In the genomic region with DNA sequence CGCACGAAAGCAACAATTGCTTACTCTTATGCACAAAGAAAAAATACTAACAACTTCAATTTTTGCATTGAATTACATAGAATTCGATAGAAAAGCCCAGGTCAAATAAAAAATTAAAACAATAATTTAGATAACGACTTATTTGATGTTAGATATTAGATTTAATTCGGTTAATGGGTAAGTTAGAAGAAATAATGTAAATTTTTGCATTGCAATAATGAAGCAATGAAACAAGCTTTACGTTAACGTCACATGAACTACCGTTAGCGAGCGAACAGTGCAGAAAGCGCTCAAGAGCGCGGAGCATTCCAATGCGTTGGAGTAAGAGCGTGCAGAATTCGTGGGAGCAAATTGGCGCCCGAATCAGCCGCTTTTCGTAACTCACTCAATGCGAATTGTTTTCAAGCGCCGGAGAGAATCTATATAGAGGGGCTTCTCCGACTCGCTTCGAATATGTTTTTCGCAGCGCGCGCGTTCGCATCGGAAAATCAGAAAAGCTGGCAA, we compare ENCODE assay signal across 5 fruit fly cellular contexts.
A peak's percentile ranks its signal among the peaks of the same experiment; 100 is the strongest.
TF ChIP-seq lines count a peak whose summit lies in the region.

A gene (plus strand): TSS at position 454 of the 504 bp plus-strand sequence.

- no peak for TF ChIP-seq CTCF in whole organism, embryonic (GFP tag; optimal IDR thresholded peaks at IDR 0.05; lab: Kevin White, UChicago)

TF ChIP-seq in whole organism, adult, 20 proteins besides CTCF, POLR2A, EP300 and RAD21 (continues in another document):
- no peak for TF ChIP-seq Hr96 (GFP tag; optimal IDR thresholded peaks at IDR 0.05; lab: Kevin White, UChicago)
- peak; percentile 36 for TF ChIP-seq CG5204 (GFP tag; optimal IDR thresholded peaks at IDR 0.05; lab: Kevin White, UChicago)
- TF ChIP-seq pad (GFP tag; optimal IDR thresholded peaks at IDR 0.05; lab: Kevin White, UChicago): no peak
- TF ChIP-seq CG1620 (GFP tag; optimal IDR thresholded peaks at IDR 0.05; lab: Kevin White, UChicago): no peak
- TF ChIP-seq CG14711 (tag; optimal IDR thresholded peaks at IDR 0.05; lab: Kevin White, UChicago): peak; percentile 42
- TF ChIP-seq toe (GFP tag; optimal IDR thresholded peaks at IDR 0.05; lab: Kevin White, UChicago): no peak
- peak; percentile 70 for TF ChIP-seq CG33017 (tag; optimal IDR thresholded peaks at IDR 0.05; lab: Kevin White, UChicago)
- no peak for TF ChIP-seq tj (GFP tag; optimal IDR thresholded peaks at IDR 0.05; lab: Kevin White, UChicago)
- TF ChIP-seq CG11617 (GFP tag; optimal IDR thresholded peaks at IDR 0.05; lab: Kevin White, UChicago): peak; percentile 48
- TF ChIP-seq Clk (GFP tag; optimal IDR thresholded peaks at IDR 0.05; lab: Kevin White, UChicago): no peak
- TF ChIP-seq ovo (GFP tag; optimal IDR thresholded peaks at IDR 0.05; lab: Kevin White, UChicago): peak; percentile 83
- TF ChIP-seq kay (GFP tag; lab: Kevin White, UChicago; ENCODE audit: borderline replicate concordance): no peak
- no peak for TF ChIP-seq Mnt (GFP tag; optimal IDR thresholded peaks at IDR 0.05; lab: Kevin White, UChicago)
- TF ChIP-seq bab1 (GFP tag; optimal IDR thresholded peaks at IDR 0.05; lab: Kevin White, UChicago): peak; percentile 7
- TF ChIP-seq cnc (optimal IDR thresholded peaks at IDR 0.05; lab: Kevin White, UChicago): no peak
- TF ChIP-seq cic (GFP tag; optimal IDR thresholded peaks at IDR 0.05; lab: Kevin White, UChicago): no peak
- TF ChIP-seq CG7101 (tag; optimal IDR thresholded peaks at IDR 0.05; lab: Kevin White, UChicago): peak; percentile 65

TF ChIP-seq in whole organism, embryonic, 481 proteins besides CTCF, POLR2A, EP300 and RAD21 (continues in another document):
- TF ChIP-seq CG17612 (GFP tag; IDR thresholded peaks at IDR 0.05; lab: Robert Waterston, UW) (no peak), CG11085 (GFP tag; IDR thresholded peaks at IDR 0.05; lab: Robert Waterston, UW) (peak; percentile 17; the same call in 1 of the 2 replicates), CG4328 (GFP tag; optimal IDR thresholded peaks at IDR 0.05; lab: Kevin White, UChicago) (peak; percentile 11), exex (tag; optimal IDR thresholded peaks at IDR 0.05; lab: Kevin White, UChicago) (peak; percentile 25), pita (GFP tag; optimal IDR thresholded peaks at IDR 0.05; lab: Kevin White, UChicago) (no peak), CG13296 (GFP tag; optimal IDR thresholded peaks at IDR 0.05; lab: Kevin White, UChicago) (peak; percentile 61), CG2889 (GFP tag; IDR thresholded peaks at IDR 0.05; lab: Robert Waterston, UW) (no peak), fu2 (GFP tag; optimal IDR thresholded peaks at IDR 0.05; lab: Kevin White, UChicago) (no peak), az2 (GFP tag; optimal IDR thresholded peaks at IDR 0.05; lab: Kevin White, UChicago) (no peak), CG1647 (GFP tag; optimal IDR thresholded peaks at IDR 0.05; lab: Kevin White, UChicago) (no peak), dysf (GFP tag; IDR thresholded peaks at IDR 0.05; lab: Robert Waterston, UW) (0 out of 3 replicates have a peak, but pooled peaks have one; percentile 48), gcm2 (GFP tag; optimal IDR thresholded peaks at IDR 0.05; lab: Kevin White, UChicago) (no peak), HmgZ (tag; optimal IDR thresholded peaks at IDR 0.05; lab: Kevin White, UChicago) (no peak), grn (GFP tag; optimal IDR thresholded peaks at IDR 0.05; lab: Kevin White, UChicago) (no peak), CG33557 (GFP tag; optimal IDR thresholded peaks at IDR 0.05; lab: Kevin White, UChicago) (no peak), Taf1 (GFP tag; IDR thresholded peaks at IDR 0.05; lab: Robert Waterston, UW) (no peak), p53 (GFP tag; optimal IDR thresholded peaks at IDR 0.05; lab: Kevin White, UChicago) (no peak), CG16815 (GFP tag; optimal IDR thresholded peaks at IDR 0.05; lab: Kevin White, UChicago) (no peak)

TF ChIP-seq in whole organism, prepupa, 60 proteins besides CTCF, POLR2A, EP300 and RAD21 (continues in another document):
- TF ChIP-seq CG7368 (GFP tag; optimal IDR thresholded peaks at IDR 0.05; lab: Kevin White, UChicago): peak; percentile 42
- peak; percentile 67 for TF ChIP-seq OdsH (GFP tag; optimal IDR thresholded peaks at IDR 0.05; lab: Kevin White, UChicago)
- TF ChIP-seq Smox (GFP tag; optimal IDR thresholded peaks at IDR 0.05; lab: Kevin White, UChicago): no peak
- peak; percentile 74 for TF ChIP-seq CG3032 (tag; optimal IDR thresholded peaks at IDR 0.05; lab: Kevin White, UChicago)
- TF ChIP-seq Sox15 (GFP tag; optimal IDR thresholded peaks at IDR 0.05; lab: Kevin White, UChicago): no peak
- TF ChIP-seq CG9139 (GFP tag; optimal IDR thresholded peaks at IDR 0.05; lab: Kevin White, UChicago): no peak
- peak; percentile 72 for TF ChIP-seq CG8119 (GFP tag; IDR thresholded peaks at IDR 0.05; lab: Robert Waterston, UW)
- peak; percentile 28 for TF ChIP-seq CG8632 (GFP tag; optimal IDR thresholded peaks at IDR 0.05; lab: Kevin White, UChicago)
- TF ChIP-seq CG10631 (GFP tag; optimal IDR thresholded peaks at IDR 0.05; lab: Kevin White, UChicago): peak; percentile 36
- TF ChIP-seq CG6163 (GFP tag; IDR thresholded peaks at IDR 0.05; lab: Robert Waterston, UW): peak; percentile 56; the same call in 1 of the 3 replicates
- TF ChIP-seq vri (GFP tag; optimal IDR thresholded peaks at IDR 0.05; lab: Kevin White, UChicago): no peak
- no peak for TF ChIP-seq topi (GFP tag; optimal IDR thresholded peaks at IDR 0.05; lab: Kevin White, UChicago)
- TF ChIP-seq Lpt (GFP tag; optimal IDR thresholded peaks at IDR 0.05; lab: Kevin White, UChicago): peak; percentile 67
- TF ChIP-seq CG1621 (tag; optimal IDR thresholded peaks at IDR 0.05; lab: Kevin White, UChicago): no peak
- peak; percentile 3 for TF ChIP-seq Hr39 (GFP tag; optimal IDR thresholded peaks at IDR 0.05; lab: Kevin White, UChicago)
- peak; percentile 18 for TF ChIP-seq CG8319 (GFP tag; optimal IDR thresholded peaks at IDR 0.05; lab: Kevin White, UChicago)
- peak; percentile 18 for TF ChIP-seq svp (GFP tag; lab: Kevin White, UChicago)
- TF ChIP-seq Hr4 (GFP tag; optimal IDR thresholded peaks at IDR 0.05; lab: Kevin White, UChicago): peak; percentile 85

TF ChIP-seq in whole organism, pupa, 21 proteins besides CTCF, POLR2A, EP300 and RAD21 (continues in another document):
- TF ChIP-seq Ets98B (GFP tag; IDR thresholded peaks at IDR 0.05; lab: Robert Waterston, UW): peak; percentile 82
- TF ChIP-seq EcR (GFP tag; optimal IDR thresholded peaks at IDR 0.05; lab: Kevin White, UChicago): no peak
- peak; percentile 38 for TF ChIP-seq D1 (tag; optimal IDR thresholded peaks at IDR 0.05; lab: Kevin White, UChicago)
- peak; percentile 78 for TF ChIP-seq CG4496 (GFP tag; IDR thresholded peaks at IDR 0.05; lab: Robert Waterston, UW)
- TF ChIP-seq CG8301 (tag; optimal IDR thresholded peaks at IDR 0.05; lab: Kevin White, UChicago): peak; percentile 89
- no peak for TF ChIP-seq CG13204 (GFP tag; optimal IDR thresholded peaks at IDR 0.05; lab: Kevin White, UChicago)
- peak; percentile 21 for TF ChIP-seq gl (tag; optimal IDR thresholded peaks at IDR 0.05; lab: Kevin White, UChicago)
- TF ChIP-seq CG17806 (tag; optimal IDR thresholded peaks at IDR 0.05; lab: Kevin White, UChicago): peak; percentile 69
- TF ChIP-seq Pif1A (GFP tag; optimal IDR thresholded peaks at IDR 0.05; lab: Kevin White, UChicago): peak; percentile 44
- TF ChIP-seq CG32121 (GFP tag; IDR thresholded peaks at IDR 0.05; lab: Robert Waterston, UW): peak; percentile 85
- TF ChIP-seq Pif1B (GFP tag; optimal IDR thresholded peaks at IDR 0.05; lab: Kevin White, UChicago): no peak
- TF ChIP-seq CG15710 (tag; optimal IDR thresholded peaks at IDR 0.05; lab: Kevin White, UChicago): peak; percentile 22
- TF ChIP-seq CG10348 (GFP tag; IDR thresholded peaks at IDR 0.05; lab: Robert Waterston, UW): no peak
- TF ChIP-seq fd96Ca (GFP tag; IDR thresholded peaks at IDR 0.05; lab: Robert Waterston, UW): peak; percentile 68; the same call in 2 of the 3 replicates
- TF ChIP-seq CG12605 (GFP tag; IDR thresholded peaks at IDR 0.05; lab: Robert Waterston, UW): peak; percentile 26; the same call in 1 of the 2 replicates
- TF ChIP-seq rn (GFP tag; IDR thresholded peaks at IDR 0.05; lab: Robert Waterston, UW): 0 out of 2 replicates have a peak, but pooled peaks have one; percentile 47
- TF ChIP-seq CG8159 (tag; optimal IDR thresholded peaks at IDR 0.05; lab: Kevin White, UChicago): peak; percentile 73
- TF ChIP-seq Snoo (tag; optimal IDR thresholded peaks at IDR 0.05; lab: Kevin White, UChicago): no peak
- peak; percentile 88 for TF ChIP-seq CG14655 (GFP tag; optimal IDR thresholded peaks at IDR 0.05; lab: Kevin White, UChicago)

TF ChIP-seq in whole organism, wandering third instar larva, 38 proteins besides CTCF, POLR2A, EP300 and RAD21:
- TF ChIP-seq Hr83 (GFP tag; optimal IDR thresholded peaks at IDR 0.05; lab: Kevin White, UChicago; ENCODE audit: poor library complexity, severe bottlenecking): no peak
- TF ChIP-seq Hr78 (GFP tag; optimal IDR thresholded peaks at IDR 0.05; lab: Kevin White, UChicago): no peak
- TF ChIP-seq Mio (GFP tag; optimal IDR thresholded peaks at IDR 0.05; lab: Kevin White, UChicago): no peak
- TF ChIP-seq Abd-B (GFP tag; optimal IDR thresholded peaks at IDR 0.05; lab: Kevin White, UChicago): no peak
- TF ChIP-seq fru (GFP tag; optimal IDR thresholded peaks at IDR 0.05; lab: Kevin White, UChicago): peak; percentile 33
- TF ChIP-seq CG32264 (GFP tag; optimal IDR thresholded peaks at IDR 0.05; lab: Kevin White, UChicago): no peak
- peak; percentile 23 for TF ChIP-seq Dif (GFP tag; optimal IDR thresholded peaks at IDR 0.05; lab: Kevin White, UChicago; ENCODE audit: partially characterized antibody)
- no peak for TF ChIP-seq Dfd (GFP tag; optimal IDR thresholded peaks at IDR 0.05; lab: Kevin White, UChicago)
- TF ChIP-seq pan (optimal IDR thresholded peaks at IDR 0.05; lab: Kevin White, UChicago): no peak
- TF ChIP-seq usp (GFP tag; optimal IDR thresholded peaks at IDR 0.05; lab: Kevin White, UChicago): no peak
- no peak for TF ChIP-seq N (GFP tag; optimal IDR thresholded peaks at IDR 0.05; lab: Kevin White, UChicago)
- TF ChIP-seq sv (GFP tag; optimal IDR thresholded peaks at IDR 0.05; lab: Kevin White, UChicago): no peak
- no peak for TF ChIP-seq Jra (GFP tag; optimal IDR thresholded peaks at IDR 0.05; lab: Kevin White, UChicago)
- no peak for TF ChIP-seq rgr (GFP tag; optimal IDR thresholded peaks at IDR 0.05; lab: Kevin White, UChicago)
- peak; percentile 15 for TF ChIP-seq psq (GFP tag; optimal IDR thresholded peaks at IDR 0.05; lab: Kevin White, UChicago)
- no peak for TF ChIP-seq CrebA (GFP tag; optimal IDR thresholded peaks at IDR 0.05; lab: Kevin White, UChicago; ENCODE audit: borderline replicate concordance)
- no peak for TF ChIP-seq dmrt93B (GFP tag; optimal IDR thresholded peaks at IDR 0.05; lab: Kevin White, UChicago)
- peak in 1 of 2 experiments; percentile 31 for TF ChIP-seq foxo (GFP tag; optimal IDR thresholded peaks at IDR 0.05; lab: Kevin White, UChicago)
- TF ChIP-seq GATAd (GFP tag; optimal IDR thresholded peaks at IDR 0.05; lab: Kevin White, UChicago): no peak
- TF ChIP-seq HLH106 (tag; optimal IDR thresholded peaks at IDR 0.05; lab: Kevin White, UChicago): peak; percentile 57
